Worm (Caenorhabditis elegans): ENCODE data around the gene rab-7.

rab-7 gene

DNA sequence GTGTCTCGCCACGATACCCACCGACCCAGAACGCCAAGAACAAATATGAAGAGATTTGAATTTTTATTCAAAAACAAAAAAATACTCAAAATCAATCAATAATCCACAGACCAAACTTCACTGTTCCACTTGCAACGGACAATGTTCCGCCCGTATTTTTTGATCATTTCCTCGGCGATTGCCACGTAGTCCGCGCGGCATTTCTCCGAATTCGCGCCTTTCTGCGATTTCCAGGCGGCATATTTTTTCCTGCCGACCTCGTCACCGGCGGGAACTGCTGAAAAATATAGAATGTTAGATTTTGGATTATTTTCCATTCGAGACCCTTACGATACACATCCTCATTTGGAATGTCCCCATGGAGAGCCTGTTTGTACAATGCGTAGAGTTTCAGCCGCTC lies 5.5 kb upstream of the rab-7 start:
- no peak for TF ChIP-seq elt-3 (tag; optimal IDR thresholded peaks at IDR 0.05)

DNA sequence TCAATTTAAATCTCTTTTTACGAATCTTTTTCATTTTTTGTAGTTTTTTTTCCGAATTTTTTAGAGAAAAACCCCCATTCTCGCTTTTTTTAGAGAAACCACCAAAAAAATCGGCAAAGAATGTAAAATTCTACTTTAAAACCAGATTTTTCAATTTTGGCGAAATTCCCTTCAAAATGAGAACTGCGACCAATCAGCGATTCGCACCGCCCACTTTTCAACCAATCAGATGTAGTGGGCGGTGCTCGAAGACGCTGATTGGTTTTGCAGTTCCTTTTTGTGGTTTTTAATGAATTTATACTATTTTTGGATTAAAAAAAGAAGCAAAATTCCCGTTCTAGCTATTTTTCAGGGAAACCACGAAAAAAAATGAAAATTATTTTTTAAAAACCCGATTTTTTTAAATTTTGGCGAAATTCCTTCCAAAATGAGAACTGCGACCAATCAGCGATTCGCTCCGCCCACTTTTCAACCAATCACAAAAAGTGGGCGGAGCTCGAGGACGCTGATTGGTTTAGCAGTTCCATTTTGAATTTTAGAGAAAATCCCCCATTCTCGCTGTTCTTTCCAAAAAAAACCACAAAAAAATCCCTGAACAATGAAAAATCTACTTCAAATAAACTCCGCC lies 4.4 kb upstream of the rab-7 start:
- no peak for TF ChIP-seq pqm-1 (tag; optimal IDR thresholded peaks at IDR 0.05)
- TF ChIP-seq nfya-1 (tag; optimal IDR thresholded peaks at IDR 0.05; ENCODE audit: insufficient read depth): peak; percentile 70
- no peak for TF ChIP-seq sea-2 (GFP tag; optimal IDR thresholded peaks at IDR 0.05)
- no peak for TF ChIP-seq jun-1 (tag; optimal IDR thresholded peaks at IDR 0.05)
- no peak for TF ChIP-seq ama-1 (optimal IDR thresholded peaks at IDR 0.05)
- TF ChIP-seq egl-5 (tag; optimal IDR thresholded peaks at IDR 0.05): no peak
- no peak for TF ChIP-seq lin-15B (tag; optimal IDR thresholded peaks at IDR 0.05)

DNA sequence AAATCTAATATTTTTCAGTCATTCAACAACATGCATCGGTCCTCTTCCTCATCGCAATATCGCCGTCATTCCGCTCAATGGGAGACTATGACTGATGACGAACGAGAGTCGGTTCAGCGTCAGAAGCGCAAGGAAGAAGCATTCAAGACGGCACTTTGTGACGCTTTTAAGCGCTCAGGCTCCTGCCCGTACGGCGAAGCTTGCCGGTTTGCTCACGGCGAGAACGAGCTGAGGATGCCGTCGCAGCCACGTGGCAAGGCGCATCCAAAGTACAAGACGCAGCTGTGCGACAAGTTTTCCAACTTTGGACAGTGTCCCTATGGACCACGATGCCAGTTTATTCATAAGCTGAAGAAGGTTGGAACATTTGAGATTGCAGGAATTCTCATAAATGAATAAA lies 2.3 kb upstream of the rab-7 start:
- no peak for TF ChIP-seq lin-39 (tag; optimal IDR thresholded peaks at IDR 0.05)
- TF ChIP-seq nhr-67 (tag; optimal IDR thresholded peaks at IDR 0.05): no peak
- no peak for TF ChIP-seq ztf-11 (tag; optimal IDR thresholded peaks at IDR 0.05)

DNA sequence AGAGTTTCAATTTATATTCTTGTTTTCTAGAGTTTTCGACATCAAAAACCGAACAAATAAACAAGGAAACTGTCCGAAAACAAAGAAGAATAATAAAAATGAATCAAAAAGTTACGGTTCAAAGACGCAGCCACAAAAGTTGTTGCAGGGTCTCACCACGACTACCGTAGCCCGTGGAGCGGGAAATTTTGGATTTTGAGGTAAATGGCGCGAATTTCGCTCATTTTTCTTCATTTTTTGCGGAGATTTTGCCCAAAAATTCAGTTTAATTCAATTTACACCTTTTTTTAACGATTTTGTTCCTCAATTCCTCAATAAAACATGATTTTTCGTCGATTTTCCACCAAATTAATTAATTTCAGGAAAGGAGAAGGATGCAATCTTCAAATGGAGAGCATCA lies 1.5 kb upstream of the rab-7 start, which contains the start of gene mex-1:
Gene mex-1 (plus strand): TSS at position 363 of the 400 bp plus-strand sequence.
- TF ChIP-seq fkh-10 (GFP tag; optimal IDR thresholded peaks at IDR 0.05) (no peak), lsy-12 (tag; optimal IDR thresholded peaks at IDR 0.05) (no peak), nhr-11 (tag; optimal IDR thresholded peaks at IDR 0.05) (no peak), aly-2 (tag; optimal IDR thresholded peaks at IDR 0.05) (no peak), hmg-11 (tag; optimal IDR thresholded peaks at IDR 0.05) (no peak), fkh-2 (tag; optimal IDR thresholded peaks at IDR 0.05) (no peak), snpc-4 (tag; optimal IDR thresholded peaks at IDR 0.05) (no peak), ZK546.5 (tag; optimal IDR thresholded peaks at IDR 0.05) (no peak), nhr-43 (tag; optimal IDR thresholded peaks at IDR 0.05; ENCODE audit: poor library complexity, severe bottlenecking) (no peak)

DNA sequence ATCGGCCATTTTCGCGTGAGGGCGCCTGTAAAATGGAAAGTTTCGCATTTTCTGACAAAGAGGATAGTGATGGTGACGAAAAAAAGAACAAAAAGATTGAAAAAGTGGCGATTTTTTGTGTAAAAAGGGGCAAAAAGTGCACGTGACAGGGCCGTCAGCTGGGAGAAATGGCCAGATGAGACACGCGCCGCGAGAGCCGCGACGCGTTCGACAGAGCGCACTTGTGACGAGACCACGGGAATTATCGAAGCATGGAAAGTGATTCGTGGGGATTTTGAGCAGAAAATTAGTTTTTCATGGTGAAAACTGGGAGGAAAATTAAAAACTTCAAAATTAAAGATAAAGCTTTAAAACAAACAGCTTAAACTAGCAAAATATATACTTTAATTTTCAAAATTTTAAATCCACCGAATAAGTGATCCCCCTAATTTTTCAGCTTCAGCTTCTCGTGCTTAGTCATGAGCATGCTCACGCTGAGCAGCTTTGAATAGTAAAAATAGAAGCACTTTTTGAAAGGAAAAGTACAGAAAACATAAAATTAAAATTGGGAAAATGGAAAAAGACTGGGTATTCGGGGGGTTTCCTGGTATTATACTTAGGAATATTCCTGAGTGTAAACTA lies 886 bp upstream of the rab-7 start, which contains the start of gene W03C9.5:
Gene W03C9.5 (minus strand): TSS at position 38 of the 621 bp plus-strand sequence.
- peak; percentile 91 for TF ChIP-seq lsy-12 (tag; optimal IDR thresholded peaks at IDR 0.05)
- peak; percentile 89 for TF ChIP-seq nhr-11 (tag; optimal IDR thresholded peaks at IDR 0.05)
- peak; percentile 57 for TF ChIP-seq egl-27 (tag; optimal IDR thresholded peaks at IDR 0.05)
- peak; percentile 83 for TF ChIP-seq snpc-4 (tag; optimal IDR thresholded peaks at IDR 0.05)
- no peak for TF ChIP-seq unc-39 (tag; optimal IDR thresholded peaks at IDR 0.05)
- TF ChIP-seq daf-12 (tag; optimal IDR thresholded peaks at IDR 0.05): no peak
- peak; percentile 63 for TF ChIP-seq skn-1 (tag; optimal IDR thresholded peaks at IDR 0.05)
- peak; percentile 93 for TF ChIP-seq jun-1 (tag; optimal IDR thresholded peaks at IDR 0.05)
- no peak for TF ChIP-seq ceh-16 (tag; optimal IDR thresholded peaks at IDR 0.05)
- peak; percentile 71 for TF ChIP-seq unc-62 (GFP tag; optimal IDR thresholded peaks at IDR 0.05)
- no peak for TF ChIP-seq nhr-12 (tag; optimal IDR thresholded peaks at IDR 0.05)
- peak; percentile 94 for TF ChIP-seq pha-4 (tag; optimal IDR thresholded peaks at IDR 0.05)
- TF ChIP-seq fkh-10 (GFP tag; optimal IDR thresholded peaks at IDR 0.05): peak; percentile 87
- TF ChIP-seq ceh-28 (tag; optimal IDR thresholded peaks at IDR 0.05): peak; percentile 65
- TF ChIP-seq ceh-82 (tag; optimal IDR thresholded peaks at IDR 0.05): peak; percentile 17
- TF ChIP-seq mml-1 (tag; optimal IDR thresholded peaks at IDR 0.05): no peak
- no peak for TF ChIP-seq ztf-4 (tag; optimal IDR thresholded peaks at IDR 0.05)
- peak; percentile 79 for TF ChIP-seq mdl-1 (tag; optimal IDR thresholded peaks at IDR 0.05)
- TF ChIP-seq nhr-77 (tag; optimal IDR thresholded peaks at IDR 0.05): peak; percentile 27
- no peak for TF ChIP-seq nhr-237 (tag; optimal IDR thresholded peaks at IDR 0.05)
- peak; percentile 95 for TF ChIP-seq nfya-1 (tag; optimal IDR thresholded peaks at IDR 0.05; ENCODE audit: insufficient read depth)
- TF ChIP-seq zag-1 (tag; optimal IDR thresholded peaks at IDR 0.05): peak; percentile 51
- TF ChIP-seq pqm-1 (tag; optimal IDR thresholded peaks at IDR 0.05): peak; percentile 35
- TF ChIP-seq eor-1 (tag; optimal IDR thresholded peaks at IDR 0.05): no peak
- no peak for TF ChIP-seq fkh-2 (tag; optimal IDR thresholded peaks at IDR 0.05)
- TF ChIP-seq ztf-11 (tag; optimal IDR thresholded peaks at IDR 0.05): no peak
- no peak for TF ChIP-seq sea-2 (GFP tag; optimal IDR thresholded peaks at IDR 0.05)
- TF ChIP-seq aly-2 (tag; optimal IDR thresholded peaks at IDR 0.05): no peak
- peak; percentile 12 for TF ChIP-seq ZK546.5 (tag; optimal IDR thresholded peaks at IDR 0.05)
- TF ChIP-seq egl-5 (tag; optimal IDR thresholded peaks at IDR 0.05): peak; percentile 69
- peak; percentile 97 for TF ChIP-seq nhr-25 (tag; optimal IDR thresholded peaks at IDR 0.05)
- TF ChIP-seq nhr-43 (tag; optimal IDR thresholded peaks at IDR 0.05; ENCODE audit: poor library complexity, severe bottlenecking): peak; percentile 77
- peak; percentile 20 for TF ChIP-seq hmg-11 (tag; optimal IDR thresholded peaks at IDR 0.05)
- peak; percentile 55 for TF ChIP-seq ama-1 (optimal IDR thresholded peaks at IDR 0.05)
- TF ChIP-seq nhr-76 (tag; optimal IDR thresholded peaks at IDR 0.05): peak; percentile 36
- peak in 1 of 3 experiments; percentile 63 for TF ChIP-seq elt-3 (tag; optimal IDR thresholded peaks at IDR 0.05)
- TF ChIP-seq nhr-67 (tag; optimal IDR thresholded peaks at IDR 0.05): no peak
- TF ChIP-seq nhr-28 (tag; optimal IDR thresholded peaks at IDR 0.05): peak; percentile 37
- peak; percentile 95 for TF ChIP-seq lin-39 (tag; optimal IDR thresholded peaks at IDR 0.05)
- peak; percentile 22 for TF ChIP-seq fos-1 (tag; optimal IDR thresholded peaks at IDR 0.05)
